Fruit fly (Drosophila melanogaster) whole organism, pupa: ENCODE results near the gene Ir94g.

Experiments
- CG10348 ChIP-seq: fragments of 200-800 bp; sonication (Bioruptor generic); IDR thresholded peaks from 2 replicates; pipeline ENCODE4 v1.3.6; 2022; ENCODE audit warnings: missing biosample characterization, missing genetic modification characterization
- CG12605 ChIP-seq: fragments of 200-800 bp; sonication (Bioruptor generic); IDR thresholded peaks from 2 replicates; pipeline ENCODE4 v1.3.6; 2022; ENCODE audit warnings: missing biosample characterization, missing genetic modification characterization
- CG13204 ChIP-seq: fragments of 200-800 bp; sonication (Bioruptor generic); optimal IDR thresholded peaks from 2 replicates; lab custom pipeline; 2018; ENCODE audit warnings: missing biosample characterization, mild to moderate bottlenecking, missing genetic modification characterization, moderate library complexity
- CG14655 ChIP-seq: fragments of 200-800 bp; sonication (Bioruptor generic); optimal IDR thresholded peaks from 3 replicates; lab custom pipeline; 2017; ENCODE audit warnings: mild to moderate bottlenecking, missing biosample characterization, missing genetic modification reagents, missing genetic modification characterization
- CG15710 ChIP-seq: fragments of 200-800 bp; sonication (Bioruptor generic); optimal IDR thresholded peaks from 2 replicates; lab custom pipeline; 2018; ENCODE audit warnings: missing biosample characterization, mild to moderate bottlenecking, missing genetic modification characterization, moderate library complexity
- CG17806 ChIP-seq: fragments of 200-800 bp; sonication (Bioruptor generic); optimal IDR thresholded peaks from 2 replicates; lab custom pipeline; 2018; ENCODE audit warnings: missing biosample characterization, mild to moderate bottlenecking, missing genetic modification characterization, moderate library complexity
- CG32121 ChIP-seq: fragments of 200-800 bp; sonication (Bioruptor generic); IDR thresholded peaks from 2 replicates; pipeline ENCODE4 v1.3.6; 2022; ENCODE audit warnings: missing biosample characterization, missing genetic modification characterization
- CG34367 ChIP-seq: fragments of 200-800 bp; sonication (Bioruptor generic); optimal IDR thresholded peaks from 2 replicates; lab custom pipeline; 2018; ENCODE audit warnings: missing biosample characterization, mild to moderate bottlenecking, missing genetic modification characterization
- CG4496 ChIP-seq: fragments of 200-800 bp; sonication (Bioruptor generic); IDR thresholded peaks from 3 replicates; pipeline ENCODE4 v1.3.6; 2022; ENCODE audit warnings: missing biosample characterization, missing genetic modification characterization
- CG8159 ChIP-seq: fragments of 200-800 bp; sonication (Bioruptor generic); optimal IDR thresholded peaks from 3 replicates; lab custom pipeline; 2018; ENCODE audit warnings: missing biosample characterization, mild to moderate bottlenecking, missing genetic modification characterization, moderate library complexity
- CG8301 ChIP-seq: fragments of 200-800 bp; sonication (Bioruptor generic); optimal IDR thresholded peaks from 2 replicates; lab custom pipeline; 2018; ENCODE audit warnings: missing biosample characterization, mild to moderate bottlenecking, missing genetic modification characterization
- CG9948 ChIP-seq: fragments of 200-800 bp; sonication (Bioruptor generic); optimal IDR thresholded peaks from 2 replicates; lab custom pipeline; 2018; ENCODE audit warnings: missing biosample characterization, mild to moderate bottlenecking, missing genetic modification characterization, moderate library complexity
- D1 ChIP-seq: fragments of 200-800 bp; sonication (Bioruptor generic); optimal IDR thresholded peaks from 2 replicates; lab custom pipeline; 2018; ENCODE audit warnings: missing biosample characterization, mild to moderate bottlenecking, missing genetic modification characterization, moderate library complexity
- EcR ChIP-seq: fragments of 200-800 bp; sonication (Bioruptor generic); optimal IDR thresholded peaks from 3 replicates; lab custom pipeline; 2019; ENCODE audit warnings: missing biosample characterization, missing genetic modification characterization, mild to moderate bottlenecking, moderate library complexity, missing genetic modification reagents
- Ets98B ChIP-seq: fragments of 200-800 bp; sonication (Bioruptor generic); IDR thresholded peaks from 2 replicates; pipeline ENCODE4 v1.3.6; 2022; ENCODE audit warnings: missing biosample characterization, missing genetic modification characterization
- Pif1A ChIP-seq: fragments of 200-800 bp; sonication (Bioruptor generic); optimal IDR thresholded peaks from 3 replicates; lab custom pipeline; 2016; ENCODE audit warnings: missing biosample characterization, missing genetic modification characterization
- Pif1B ChIP-seq: fragments of 200-800 bp; sonication (Bioruptor generic); optimal IDR thresholded peaks from 3 replicates; lab custom pipeline; 2016; ENCODE audit warnings: missing biosample characterization, missing genetic modification characterization
- Snoo ChIP-seq: fragments of 200-800 bp; sonication (Bioruptor generic); optimal IDR thresholded peaks from 3 replicates; lab custom pipeline; 2017; ENCODE audit warnings: missing biosample characterization, mild to moderate bottlenecking, missing genetic modification characterization, inconsistent platforms
- fd96Ca ChIP-seq: fragments of 200-800 bp; sonication (Bioruptor generic); IDR thresholded peaks from 3 replicates; pipeline ENCODE4 v1.3.6; 2022; ENCODE audit warnings: missing biosample characterization, missing genetic modification characterization
- gl ChIP-seq: fragments of 200-800 bp; sonication (Bioruptor generic); optimal IDR thresholded peaks from 2 replicates; lab custom pipeline; 2018; ENCODE audit warnings: missing biosample characterization, mild to moderate bottlenecking, missing genetic modification characterization
- rn ChIP-seq: fragments of 200-800 bp; sonication (Bioruptor generic); IDR thresholded peaks from 2 replicates; pipeline ENCODE4 v1.3.6; 2022; ENCODE audit warnings: missing biosample characterization, missing genetic modification characterization

The Ir94g gene

DNA sequence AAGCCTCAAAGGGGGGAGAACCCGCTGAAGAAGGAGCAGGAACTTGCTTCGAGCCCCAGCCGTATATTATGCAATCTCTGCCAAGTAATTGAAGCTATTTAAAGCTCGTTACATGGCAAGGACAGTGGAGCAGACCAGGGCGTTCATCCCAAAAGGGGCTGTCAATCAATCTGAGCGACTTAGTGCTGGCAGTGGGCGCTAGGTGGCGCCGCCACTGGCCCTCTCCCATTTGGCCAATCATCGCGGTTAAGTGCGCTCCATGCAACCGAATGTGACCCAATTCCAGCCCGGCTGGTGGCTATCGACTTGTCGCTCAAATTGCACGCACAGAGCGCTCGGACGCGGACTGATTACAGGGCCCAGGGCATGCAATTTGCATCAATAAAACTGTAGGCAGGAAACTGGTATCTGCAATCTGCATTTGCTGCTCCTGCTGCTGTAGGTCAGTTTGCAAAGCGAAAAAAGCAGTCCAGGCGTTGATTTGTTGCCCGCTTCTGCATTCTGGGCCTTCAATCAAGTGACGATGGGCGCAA, 25.8 kb downstream of the Ir94g start:
- no peak for TF ChIP-seq Ets98B (GFP tag; lab: Robert Waterston, UW)
- no peak for TF ChIP-seq Pif1A (GFP tag; lab: Kevin White, UChicago)
- no peak for TF ChIP-seq CG17806 (tag; lab: Kevin White, UChicago)
- TF ChIP-seq EcR (GFP tag; lab: Kevin White, UChicago), result peak; percentile 52
- no peak for TF ChIP-seq CG8159
- TF ChIP-seq CG34367, result no peak
- TF ChIP-seq CG9948 (tag; lab: Kevin White, UChicago), result no peak

DNA sequence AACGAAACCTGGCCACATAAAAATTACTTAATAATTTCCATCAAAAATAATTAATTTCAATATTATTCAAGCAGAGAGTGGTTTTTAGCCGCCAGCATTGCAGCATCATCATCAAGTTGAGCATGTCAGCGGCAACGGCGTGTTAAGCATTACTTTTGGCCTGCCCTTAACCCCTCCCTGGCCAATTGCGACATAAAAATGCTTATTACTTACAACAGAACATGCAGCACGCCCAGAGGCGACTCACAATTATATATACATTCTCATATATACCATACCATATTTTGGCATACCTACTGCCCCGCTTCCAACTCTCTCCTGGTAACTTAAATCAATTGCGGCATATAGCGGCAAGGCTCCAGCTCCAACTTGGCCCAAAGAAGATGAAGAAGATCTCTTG, 27.7 kb downstream of the Ir94g start:
- TF ChIP-seq gl (tag; lab: Kevin White, UChicago) (no peak), D1 (tag; lab: Kevin White, UChicago) (no peak), CG13204 (GFP tag; lab: Kevin White, UChicago) (no peak), CG34367 (no peak), CG17806 (tag; lab: Kevin White, UChicago) (no peak), CG12605 (GFP tag; lab: Robert Waterston, UW) (no peak), CG8159 (no peak)
- TF ChIP-seq, all 21 proteins: peak for 0

- TF ChIP-seq Pif1B (GFP tag; lab: Kevin White, UChicago) (no peak), Snoo (tag; lab: Kevin White, UChicago) (no peak), D1 (tag; lab: Kevin White, UChicago) (no peak), CG17806 (tag; lab: Kevin White, UChicago) (no peak), Ets98B (GFP tag; lab: Robert Waterston, UW) (no peak), CG8159 (no peak), fd96Ca (GFP tag; lab: Robert Waterston, UW) (no peak)
These were observed 35.9 kb downstream of the Ir94g start, which contains the start of gene Irk2 for dm6 chr3R:23519395-23520101. TSS of gene Irk2 (minus strand) at chr3R:23519445.

- TF ChIP-seq Ets98B (GFP tag; lab: Robert Waterston, UW), result no peak
- no peak for TF ChIP-seq D1 (tag; lab: Kevin White, UChicago)
- no peak for TF ChIP-seq CG34367
- TF ChIP-seq rn (GFP tag; lab: Robert Waterston, UW), result no peak
- TF ChIP-seq fd96Ca (GFP tag; lab: Robert Waterston, UW), result no peak
These were observed 37.8 kb downstream of the Ir94g start, which contains the start of gene CG10177 for dm6 chr3R:23521483-23521882. TSS of gene CG10177 (minus strand) at chr3R:23521583.

DNA sequence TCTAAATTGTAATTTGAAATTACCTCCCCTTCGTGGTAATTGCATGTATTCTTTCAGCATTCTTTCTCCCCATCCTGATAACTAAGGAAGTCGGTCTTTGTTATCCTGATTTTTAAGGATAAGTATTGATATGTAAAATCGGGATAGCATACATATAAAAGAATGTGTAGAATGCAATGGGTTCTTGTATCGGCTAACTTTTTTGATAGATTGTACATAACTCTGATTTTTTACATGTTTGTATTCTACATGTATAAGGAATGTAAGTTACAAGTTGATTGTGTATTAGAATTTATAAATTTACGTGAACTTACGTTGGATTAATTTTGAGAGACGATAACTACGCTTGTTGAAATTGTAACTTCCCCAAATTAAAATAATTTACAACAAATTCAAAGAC, 38.6 kb downstream of the Ir94g start:
- TF ChIP-seq CG34367 (no peak), CG8159 (no peak), Pif1B (GFP tag; lab: Kevin White, UChicago) (no peak), CG14655 (GFP tag; lab: Kevin White, UChicago) (no peak), Pif1A (GFP tag; lab: Kevin White, UChicago) (no peak), fd96Ca (GFP tag; lab: Robert Waterston, UW) (no peak), CG8301 (tag; lab: Kevin White, UChicago) (no peak), CG4496 (GFP tag; lab: Robert Waterston, UW) (no peak), rn (GFP tag; lab: Robert Waterston, UW) (no peak), Snoo (tag; lab: Kevin White, UChicago) (no peak), CG9948 (tag; lab: Kevin White, UChicago) (no peak), Ets98B (GFP tag; lab: Robert Waterston, UW) (no peak), gl (tag; lab: Kevin White, UChicago) (no peak), EcR (GFP tag; lab: Kevin White, UChicago) (no peak), CG10348 (GFP tag; lab: Robert Waterston, UW) (no peak)
- TF ChIP-seq, all 21 proteins: peak for 0

dm6 chr3R:23526069-23526468, 42.4 kb downstream of the Ir94g start:
- no peak for TF ChIP-seq CG15710
- no peak for TF ChIP-seq CG17806 (tag; lab: Kevin White, UChicago)
- no peak for TF ChIP-seq CG32121 (GFP tag; lab: Robert Waterston, UW)
- no peak for TF ChIP-seq CG13204 (GFP tag; lab: Kevin White, UChicago)
- TF ChIP-seq gl (tag; lab: Kevin White, UChicago), result no peak
- TF ChIP-seq CG4496 (GFP tag; lab: Robert Waterston, UW), result no peak
- TF ChIP-seq D1 (tag; lab: Kevin White, UChicago), result no peak
- no peak for TF ChIP-seq CG10348 (GFP tag; lab: Robert Waterston, UW)
- no peak for TF ChIP-seq Pif1B (GFP tag; lab: Kevin White, UChicago)
- TF ChIP-seq Pif1A (GFP tag; lab: Kevin White, UChicago), result no peak
- TF ChIP-seq EcR (GFP tag; lab: Kevin White, UChicago), result no peak
- no peak for TF ChIP-seq CG9948 (tag; lab: Kevin White, UChicago)
- TF ChIP-seq rn (GFP tag; lab: Robert Waterston, UW), result no peak
- TF ChIP-seq fd96Ca (GFP tag; lab: Robert Waterston, UW), result no peak
